Fruit fly (Drosophila melanogaster): ENCODE measurements around the gene HP1e.

HP1e gene

DNA sequence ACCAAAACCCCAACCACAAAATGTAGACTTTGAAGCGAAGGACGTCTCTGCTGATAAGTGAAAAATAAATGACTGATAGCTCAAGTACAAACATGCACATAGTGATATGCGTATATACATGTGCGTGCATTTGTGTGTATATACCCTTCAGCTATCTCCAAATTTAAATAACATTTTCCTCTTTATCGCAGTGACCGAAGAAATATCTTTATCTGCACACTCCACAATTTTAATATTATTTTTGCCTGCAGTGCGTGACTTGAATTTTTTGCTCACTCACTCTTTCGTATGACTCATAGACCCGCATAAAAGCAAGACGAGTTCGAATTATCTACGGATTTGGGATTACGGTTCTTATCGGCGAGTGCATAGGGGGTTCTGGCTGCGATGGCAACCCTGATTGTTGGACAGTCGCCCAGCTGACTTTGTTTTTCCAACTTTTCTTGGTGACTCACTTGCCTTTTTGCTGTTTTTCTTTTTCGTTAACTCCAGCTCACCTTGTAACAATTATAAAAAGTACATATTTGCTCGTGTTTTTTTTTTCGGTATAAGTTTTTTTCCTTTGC lies 21.5 kb downstream of the HP1e start:
- TF ChIP-seq Hr83 (GFP tag; optimal IDR thresholded peaks at IDR 0.05; ENCODE audit: poor library complexity, severe bottlenecking) (peak; percentile 17), Jra (GFP tag; optimal IDR thresholded peaks at IDR 0.05) (peak; percentile 17), Hr78 (GFP tag; optimal IDR thresholded peaks at IDR 0.05) (no peak)

DNA sequence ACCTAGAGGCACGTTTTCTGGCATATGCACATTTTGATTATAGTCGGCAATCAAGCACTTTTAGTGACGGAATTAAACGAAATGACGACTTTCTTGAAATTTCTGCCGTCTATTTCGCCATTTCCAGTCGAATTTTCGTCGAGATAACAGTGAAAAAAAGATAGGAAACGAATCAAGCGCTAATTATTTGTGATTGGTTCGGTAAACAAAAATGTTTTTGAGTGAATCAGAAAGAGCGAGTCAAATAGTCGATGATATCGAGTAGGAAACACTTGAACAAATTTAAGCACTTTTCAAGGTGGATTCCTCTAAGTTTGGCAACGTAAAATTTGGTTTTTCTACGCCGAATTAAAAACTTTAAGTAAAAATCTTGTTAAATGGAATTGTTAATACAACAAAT lies 22.1 kb downstream of the HP1e start:
- TF ChIP-seq tai (GFP tag; optimal IDR thresholded peaks at IDR 0.05) (no peak), h (GFP tag; optimal IDR thresholded peaks at IDR 0.05) (no peak), jim (GFP tag; optimal IDR thresholded peaks at IDR 0.05) (no peak), woc (GFP tag; optimal IDR thresholded peaks at IDR 0.05) (no peak), Sp1 (GFP tag; optimal IDR thresholded peaks at IDR 0.05) (no peak), Dif (GFP tag; optimal IDR thresholded peaks at IDR 0.05; ENCODE audit: partially characterized antibody) (no peak), CG9705 (GFP tag; optimal IDR thresholded peaks at IDR 0.05) (no peak), brk (GFP tag; optimal IDR thresholded peaks at IDR 0.05) (no peak), N (GFP tag; optimal IDR thresholded peaks at IDR 0.05) (no peak)

DNA sequence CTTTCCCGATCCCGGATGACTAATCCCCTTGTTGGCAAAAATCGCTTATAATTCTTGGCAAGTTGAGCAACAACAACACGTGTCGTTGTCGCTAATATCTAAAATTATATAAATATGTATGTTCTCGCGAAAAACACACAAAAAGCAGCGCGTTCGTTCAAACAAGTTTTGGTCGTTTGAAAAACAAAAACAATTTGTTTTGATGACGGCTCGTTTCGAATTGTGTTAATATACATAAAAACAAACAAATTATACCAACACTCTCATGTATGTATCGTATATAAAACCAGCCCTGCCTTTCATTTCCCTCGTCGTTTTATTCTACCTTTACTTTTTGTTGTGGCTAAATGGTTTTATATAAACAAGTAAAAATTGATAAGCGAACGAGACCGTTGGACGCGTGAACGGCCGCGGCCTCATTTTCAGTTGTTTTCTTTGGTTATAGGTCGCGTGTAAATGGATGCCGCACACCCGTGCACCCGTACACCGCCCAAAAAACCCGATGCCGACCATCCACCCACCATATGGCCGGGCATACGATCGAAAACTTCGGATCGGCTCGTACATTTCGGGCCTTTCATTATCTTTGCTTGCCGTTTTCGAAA lies 22.7 kb downstream of the HP1e start:
- TF ChIP-seq CrebA (GFP tag; optimal IDR thresholded peaks at IDR 0.05; ENCODE audit: borderline replicate concordance) (peak; percentile 53), Abd-B (GFP tag; optimal IDR thresholded peaks at IDR 0.05) (no peak), sage (GFP tag; optimal IDR thresholded peaks at IDR 0.05) (peak; percentile 51), brk (GFP tag; optimal IDR thresholded peaks at IDR 0.05) (peak; percentile 9), Hnf4 (GFP tag; optimal IDR thresholded peaks at IDR 0.05) (peak; percentile 27), Rel (GFP tag; optimal IDR thresholded peaks at IDR 0.05) (peak; percentile 16), Rel (tag; optimal IDR thresholded peaks at IDR 0.05) (peak; percentile 62), Sp1 (GFP tag; optimal IDR thresholded peaks at IDR 0.05) (no peak), HLH106 (tag; optimal IDR thresholded peaks at IDR 0.05) (no peak), Hr83 (GFP tag; optimal IDR thresholded peaks at IDR 0.05; ENCODE audit: poor library complexity, severe bottlenecking) (peak; percentile 13), usp (GFP tag; optimal IDR thresholded peaks at IDR 0.05) (no peak), h (GFP tag; optimal IDR thresholded peaks at IDR 0.05) (peak; percentile 44)

DNA sequence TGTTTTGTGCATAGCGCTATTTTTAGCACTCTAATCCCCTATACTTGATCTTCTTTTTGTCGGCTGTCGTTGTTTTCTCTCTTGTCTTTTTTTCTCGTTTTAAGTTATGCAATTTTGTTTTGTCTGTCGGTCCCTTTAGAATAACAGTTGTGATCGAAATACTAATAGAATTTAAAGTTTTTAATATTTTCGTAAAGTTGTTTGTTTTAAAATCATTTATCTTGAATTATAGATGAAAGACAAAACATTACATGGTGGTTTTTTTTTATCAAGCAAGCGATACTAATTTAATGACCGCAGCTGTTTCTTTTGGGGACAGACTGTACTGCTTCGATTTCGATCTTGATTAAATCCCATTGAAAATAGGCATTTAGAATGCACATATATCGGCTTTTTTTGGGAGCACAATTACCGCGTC lies 23.2 kb downstream of the HP1e start:
- TF ChIP-seq Rel (GFP tag; optimal IDR thresholded peaks at IDR 0.05), result no peak
- no peak for TF ChIP-seq Rel (tag; optimal IDR thresholded peaks at IDR 0.05)
- TF ChIP-seq psq (GFP tag; optimal IDR thresholded peaks at IDR 0.05), result peak; percentile 4
- peak; percentile 28 to 35 for TF ChIP-seq foxo (GFP tag; optimal IDR thresholded peaks at IDR 0.05)
- TF ChIP-seq woc (GFP tag; optimal IDR thresholded peaks at IDR 0.05), result no peak
- peak; percentile 40 for TF ChIP-seq rgr (GFP tag; optimal IDR thresholded peaks at IDR 0.05)
- TF ChIP-seq sv (GFP tag; optimal IDR thresholded peaks at IDR 0.05), result no peak
- no peak for TF ChIP-seq usp (GFP tag; optimal IDR thresholded peaks at IDR 0.05)
- no peak for TF ChIP-seq Jra (GFP tag; optimal IDR thresholded peaks at IDR 0.05)
- TF ChIP-seq fru (GFP tag; optimal IDR thresholded peaks at IDR 0.05), result peak; percentile 39

DNA sequence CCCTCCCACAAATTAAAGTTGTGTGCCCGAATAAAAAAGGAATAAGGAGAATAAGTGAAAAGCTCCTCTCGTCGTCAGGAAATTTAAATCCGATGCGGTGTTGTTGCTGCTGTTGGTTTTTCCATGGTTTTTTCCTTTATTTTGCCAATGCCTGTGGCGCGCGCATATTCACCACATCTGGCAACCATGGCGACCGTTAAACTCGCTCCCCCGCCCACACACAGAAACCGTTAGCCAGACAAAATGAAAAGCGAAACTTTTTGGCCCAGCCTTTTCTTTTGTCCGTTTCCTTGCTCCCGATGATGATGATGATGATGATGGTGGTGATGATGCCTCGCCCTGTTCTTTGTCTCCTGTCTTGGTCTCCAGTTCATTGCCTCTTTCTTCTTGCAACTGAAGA lies 24.3 kb downstream of the HP1e start:
- TF ChIP-seq jim (GFP tag; optimal IDR thresholded peaks at IDR 0.05) (no peak), Hr83 (GFP tag; optimal IDR thresholded peaks at IDR 0.05; ENCODE audit: poor library complexity, severe bottlenecking) (no peak), sv (GFP tag; optimal IDR thresholded peaks at IDR 0.05) (no peak), h (GFP tag; optimal IDR thresholded peaks at IDR 0.05) (no peak), OdsH (GFP tag; optimal IDR thresholded peaks at IDR 0.05) (no peak), N (GFP tag; optimal IDR thresholded peaks at IDR 0.05) (no peak), Rel (GFP tag; optimal IDR thresholded peaks at IDR 0.05) (no peak), Rel (tag; optimal IDR thresholded peaks at IDR 0.05) (no peak), dl (GFP tag; optimal IDR thresholded peaks at IDR 0.05; ENCODE audit: insufficient read depth in 1 of 2, partially characterized antibody in 2 of 2) (no peak), usp (GFP tag; optimal IDR thresholded peaks at IDR 0.05) (no peak), Sp1 (GFP tag; optimal IDR thresholded peaks at IDR 0.05) (no peak), dmrt93B (GFP tag; optimal IDR thresholded peaks at IDR 0.05) (no peak), Myc (optimal IDR thresholded peaks at IDR 0.05) (no peak), CrebA (GFP tag; optimal IDR thresholded peaks at IDR 0.05; ENCODE audit: borderline replicate concordance) (no peak), CG9705 (GFP tag; optimal IDR thresholded peaks at IDR 0.05) (no peak), GATAd (GFP tag; optimal IDR thresholded peaks at IDR 0.05) (no peak), Vsx2 (GFP tag; optimal IDR thresholded peaks at IDR 0.05; ENCODE audit: partially characterized antibody) (no peak), pan (optimal IDR thresholded peaks at IDR 0.05) (no peak)
